Fruit fly (Drosophila melanogaster) whole organism, embryonic: ENCODE data around the gene SkpC.
A peak's percentile ranks its signal among the peaks of the same experiment; 100 is the strongest.

Experiments used
- Awh ChIP-seq: fragments of 200-800 bp; sonication (Bioruptor generic); IDR thresholded peaks from 2 replicates; pipeline ENCODE4, ENCODE4 v1.3.6; 2022; ENCODE audit warnings: missing biosample characterization, missing genetic modification characterization
- Bdp1 ChIP-seq: fragments of 200-800 bp; sonication (Bioruptor generic); optimal IDR thresholded peaks from 3 replicates; lab custom pipeline; 2016; ENCODE audit warnings: missing biosample characterization, missing genetic modification characterization
- CG11504 ChIP-seq: fragments of 200-800 bp; sonication (Bioruptor generic); optimal IDR thresholded peaks from 3 replicates; lab custom pipeline; 2019; ENCODE audit warnings: missing biosample characterization, mild to moderate bottlenecking, missing genetic modification characterization, moderate library complexity
- CG11695 ChIP-seq: fragments of 200-800 bp; sonication (Bioruptor generic); IDR thresholded peaks from 3 replicates; pipeline ENCODE4 v1.3.6; 2022; ENCODE audit warnings: missing biosample characterization, missing genetic modification characterization
- CG12155 ChIP-seq: fragments of 200-800 bp; sonication (Bioruptor generic); optimal IDR thresholded peaks from 3 replicates; lab custom pipeline; 2016; ENCODE audit warnings: missing biosample characterization, missing genetic modification characterization
- CG12299 ChIP-seq: fragments of 200-800 bp; sonication (Bioruptor generic); optimal IDR thresholded peaks from 2 replicates; lab custom pipeline; 2018; ENCODE audit warnings: missing biosample characterization, mild to moderate bottlenecking, missing genetic modification characterization
- CG12942 ChIP-seq: fragments of 200-800 bp; sonication (Bioruptor generic); optimal IDR thresholded peaks from 3 replicates; lab custom pipeline; 2016; ENCODE audit warnings: missing biosample characterization, missing genetic modification characterization
- CG13123 ChIP-seq: fragments of 200-800 bp; sonication (Bioruptor generic); optimal IDR thresholded peaks from 2 replicates; lab custom pipeline; 2016; ENCODE audit warnings: missing biosample characterization, missing genetic modification characterization
- CG14441 ChIP-seq: fragments of 200-800 bp; sonication (Bioruptor generic); IDR thresholded peaks from 2 replicates; pipeline ENCODE4 v1.3.6; 2022; ENCODE audit warnings: missing biosample characterization, missing genetic modification characterization
- CG15696 ChIP-seq: fragments of 200-800 bp; sonication (Bioruptor generic); optimal IDR thresholded peaks from 2 replicates; lab custom pipeline; 2019; ENCODE audit warnings: missing biosample characterization, mild to moderate bottlenecking, missing genetic modification characterization, moderate library complexity
- CG16813 ChIP-seq: fragments of 200-800 bp; sonication (Bioruptor generic); IDR thresholded peaks from 3 replicates; pipeline ENCODE4 v1.3.6; 2022; ENCODE audit warnings: missing biosample characterization, missing genetic modification characterization; ENCODE audit not compliant: partially characterized antibody
- CG33557 ChIP-seq: fragments of 200-800 bp; sonication (Bioruptor generic); optimal IDR thresholded peaks from 2 replicates; lab custom pipeline; 2019; ENCODE audit warnings: missing biosample characterization, mild to moderate bottlenecking, missing genetic modification characterization, moderate library complexity
- CG3838 ChIP-seq: fragments of 200-800 bp; sonication (Bioruptor generic); optimal IDR thresholded peaks from 3 replicates; lab custom pipeline; 2016; ENCODE audit warnings: missing biosample characterization, missing genetic modification characterization
- CG5180 ChIP-seq: fragments of 200-800 bp; sonication (Bioruptor generic); optimal IDR thresholded peaks from 3 replicates; lab custom pipeline; 2017; ENCODE audit warnings: missing biosample characterization, missing genetic modification characterization, mild to moderate bottlenecking, moderate library complexity, missing genetic modification reagents
- CG6272 ChIP-seq: fragments of 200-800 bp; sonication (Bioruptor generic); IDR thresholded peaks from 2 replicates; pipeline ENCODE4 v1.3.6; 2022; ENCODE audit warnings: missing biosample characterization, missing genetic modification characterization
- CG7372 ChIP-seq: fragments of 200-800 bp; sonication (Bioruptor generic); IDR thresholded peaks from 2 replicates; pipeline ENCODE4 v1.3.6; 2022; ENCODE audit warnings: missing biosample characterization, missing genetic modification characterization
- CG7987 ChIP-seq: fragments of 200-800 bp; sonication (Bioruptor generic); optimal IDR thresholded peaks from 2 replicates; lab custom pipeline; 2018; ENCODE audit warnings: missing biosample characterization, mild to moderate bottlenecking, missing genetic modification characterization, moderate library complexity
- CoRest ChIP-seq: fragments of 200-800 bp; sonication (Bioruptor generic); optimal IDR thresholded peaks from 3 replicates; lab custom pipeline; 2018; ENCODE audit warnings: missing biosample characterization, mild to moderate bottlenecking, missing genetic modification characterization, moderate library complexity
- Fer1 ChIP-seq: fragments of 200-800 bp; sonication (Bioruptor generic); optimal IDR thresholded peaks from 2 replicates; lab custom pipeline; 2017; ENCODE audit warnings: missing biosample characterization, mild to moderate bottlenecking, missing genetic modification characterization
- Fer3 ChIP-seq: fragments of 200-800 bp; sonication (Bioruptor generic); optimal IDR thresholded peaks from 2 replicates; lab custom pipeline; 2018; ENCODE audit warnings: missing biosample characterization, mild to moderate bottlenecking, missing genetic modification characterization, moderate library complexity
- HHEX ChIP-seq: fragments of 200-800 bp; sonication (Bioruptor generic); optimal IDR thresholded peaks from 3 replicates; lab custom pipeline; 2017; ENCODE audit warnings: missing biosample characterization, mild to moderate bottlenecking, missing genetic modification characterization, missing genetic modification reagents
- NC2β ChIP-seq: fragments of 200-800 bp; sonication (Bioruptor generic); optimal IDR thresholded peaks from 2 replicates; lab custom pipeline; 2016; ENCODE audit warnings: missing biosample characterization, missing genetic modification characterization
- Nf-YA ChIP-seq: fragments of 200-800 bp; sonication (Bioruptor generic); IDR thresholded peaks from 2 replicates; pipeline ENCODE4 v1.3.6; 2022; ENCODE audit warnings: missing biosample characterization, missing genetic modification characterization
- Sox102F ChIP-seq: fragments of 200-800 bp; sonication (Bioruptor generic); optimal IDR thresholded peaks from 2 replicates; lab custom pipeline; 2018; ENCODE audit warnings: missing biosample characterization, mild to moderate bottlenecking, missing genetic modification characterization, moderate library complexity
- Trl ChIP-seq, 3 experiments: fragments of >200 bp in 2 of 3; fragments of 200-800 bp in 1 of 3; sonication (Bioruptor generic) in 1 of 3; optimal IDR thresholded peaks; 2 replicates in 1 of 3; 3 replicates in 2 of 3; lab custom pipeline; 2016 to 2017; ENCODE audit warnings: missing biosample characterization in 1 of 3, missing genetic modification characterization in 1 of 3
- Usf ChIP-seq: fragments of 200-800 bp; sonication (Bioruptor generic); optimal IDR thresholded peaks from 2 replicates; lab custom pipeline; 2017; ENCODE audit warnings: missing genotype, missing biosample characterization, missing genetic modification characterization
- ato ChIP-seq: fragments of 200-800 bp; sonication (Bioruptor generic); IDR thresholded peaks from 2 replicates; pipeline ENCODE4 v1.3.6; 2022; ENCODE audit warnings: missing biosample characterization, missing genetic modification characterization; ENCODE audit not compliant: partially characterized antibody
- cad ChIP-seq: fragments of >200 bp; optimal IDR thresholded peaks from 2 replicates; lab custom pipeline; 2017; ENCODE audit warnings: missing biosample characterization, missing genetic modification characterization
- corto ChIP-seq: fragments of 200-800 bp; sonication (Bioruptor generic); optimal IDR thresholded peaks from 2 replicates; lab custom pipeline; 2016; ENCODE audit warnings: missing biosample characterization, mild to moderate bottlenecking, missing genetic modification characterization, moderate library complexity
- dan ChIP-seq: fragments of 200-800 bp; sonication (Bioruptor generic); IDR thresholded peaks from 2 replicates; pipeline ENCODE4 v1.3.6; 2022; ENCODE audit warnings: missing biosample characterization, missing genetic modification characterization
- dati ChIP-seq: fragments of 200-800 bp; sonication (Bioruptor generic); IDR thresholded peaks from 2 replicates; pipeline ENCODE4 v1.3.6; 2022; ENCODE audit warnings: missing biosample characterization, missing genetic modification characterization
- dysf ChIP-seq: fragments of 200-800 bp; sonication (Bioruptor generic); IDR thresholded peaks from 3 replicates; pipeline ENCODE4 v1.3.6; 2022; ENCODE audit warnings: missing biosample characterization, missing genetic modification characterization
- ewg ChIP-seq: fragments of 200-800 bp; sonication (Bioruptor generic); optimal IDR thresholded peaks from 3 replicates; lab custom pipeline; 2017; ENCODE audit warnings: mild to moderate bottlenecking, missing biosample characterization, missing genetic modification reagents, missing genetic modification characterization
- eyg ChIP-seq: fragments of 200-800 bp; sonication (Bioruptor generic); optimal IDR thresholded peaks from 3 replicates; lab custom pipeline; 2016; ENCODE audit warnings: missing biosample characterization, missing genetic modification characterization
- fd3F ChIP-seq: fragments of 200-800 bp; sonication (Bioruptor generic); optimal IDR thresholded peaks from 2 replicates; lab custom pipeline; 2018; ENCODE audit warnings: missing biosample characterization, mild to moderate bottlenecking, missing genetic modification characterization, moderate library complexity
- grau ChIP-seq: fragments of 200-800 bp; optimal IDR thresholded peaks from 3 replicates; lab custom pipeline; 2019; ENCODE audit warnings: missing biosample characterization, mild to moderate bottlenecking, missing genetic modification characterization, moderate library complexity
- h ChIP-seq: fragments of >200 bp; optimal IDR thresholded peaks from 2 replicates; lab custom pipeline; 2017
- lbe ChIP-seq: fragments of 200-800 bp; sonication (Bioruptor generic); optimal IDR thresholded peaks from 2 replicates; lab custom pipeline; 2016; ENCODE audit warnings: missing biosample characterization, mild to moderate bottlenecking, missing genetic modification characterization
- lola ChIP-seq, 3 experiments: fragments of >200 bp in 2 of 3; fragments of 200-800 bp in 1 of 3; sonication (Bioruptor generic) in 1 of 3; optimal IDR thresholded peaks; 2 replicates each; lab custom pipeline; 2017 to 2019; ENCODE audit warnings: missing biosample characterization in 3 of 3, missing genetic modification characterization in 3 of 3, mild to moderate bottlenecking in 1 of 3, moderate library complexity in 1 of 3
- org-1 ChIP-seq: fragments of 200-800 bp; sonication (Bioruptor generic); optimal IDR thresholded peaks from 2 replicates; lab custom pipeline; 2017; ENCODE audit warnings: missing biosample characterization, missing genetic modification characterization
- p53 ChIP-seq: fragments of 200-800 bp; sonication (Bioruptor generic); optimal IDR thresholded peaks from 2 replicates; lab custom pipeline; 2016; ENCODE audit warnings: missing biosample characterization, missing genetic modification characterization
- pb ChIP-seq: fragments of 200-800 bp; sonication (Bioruptor generic); optimal IDR thresholded peaks from 3 replicates; lab custom pipeline; 2016; ENCODE audit warnings: missing biosample characterization, missing genetic modification characterization
- pita ChIP-seq: fragments of 200-800 bp; sonication (Bioruptor generic); optimal IDR thresholded peaks from 2 replicates; lab custom pipeline; 2017; ENCODE audit warnings: missing biosample characterization, mild to moderate bottlenecking, missing genetic modification characterization
- pros ChIP-seq: fragments of 200-800 bp; sonication (Bioruptor generic); optimal IDR thresholded peaks from 3 replicates; lab custom pipeline; 2019; ENCODE audit warnings: missing biosample characterization, mild to moderate bottlenecking, missing genetic modification characterization, moderate library complexity
- ranshi ChIP-seq: fragments of 200-800 bp; sonication (Bioruptor generic); IDR thresholded peaks from 2 replicates; pipeline ENCODE4 v1.3.6; 2022; ENCODE audit warnings: missing biosample characterization, missing genetic modification characterization
- shn ChIP-seq: fragments of 200-800 bp; sonication (Bioruptor generic); optimal IDR thresholded peaks from 3 replicates; lab custom pipeline; 2016; ENCODE audit warnings: missing biosample characterization, missing genetic modification characterization
- stc ChIP-seq: fragments of 200-800 bp; sonication (Bioruptor generic); IDR thresholded peaks from 2 replicates; pipeline ENCODE4 v1.3.6; 2022; ENCODE audit warnings: missing biosample characterization, missing genetic modification characterization
- tna ChIP-seq: fragments of 200-800 bp; sonication (Bioruptor generic); IDR thresholded peaks from 2 replicates; pipeline ENCODE4 v1.3.6; 2022; ENCODE audit warnings: missing biosample characterization, missing genetic modification characterization; ENCODE audit not compliant: partially characterized antibody
- vvl ChIP-seq: fragments of 200-800 bp; sonication (Bioruptor generic); IDR thresholded peaks from 2 replicates; pipeline ENCODE4 v1.3.6; 2022; ENCODE audit warnings: missing biosample characterization, missing genetic modification characterization
- yki ChIP-seq: fragments of >200 bp; optimal IDR thresholded peaks from 3 replicates; lab custom pipeline; 2018

Gene SkpC

DNA sequence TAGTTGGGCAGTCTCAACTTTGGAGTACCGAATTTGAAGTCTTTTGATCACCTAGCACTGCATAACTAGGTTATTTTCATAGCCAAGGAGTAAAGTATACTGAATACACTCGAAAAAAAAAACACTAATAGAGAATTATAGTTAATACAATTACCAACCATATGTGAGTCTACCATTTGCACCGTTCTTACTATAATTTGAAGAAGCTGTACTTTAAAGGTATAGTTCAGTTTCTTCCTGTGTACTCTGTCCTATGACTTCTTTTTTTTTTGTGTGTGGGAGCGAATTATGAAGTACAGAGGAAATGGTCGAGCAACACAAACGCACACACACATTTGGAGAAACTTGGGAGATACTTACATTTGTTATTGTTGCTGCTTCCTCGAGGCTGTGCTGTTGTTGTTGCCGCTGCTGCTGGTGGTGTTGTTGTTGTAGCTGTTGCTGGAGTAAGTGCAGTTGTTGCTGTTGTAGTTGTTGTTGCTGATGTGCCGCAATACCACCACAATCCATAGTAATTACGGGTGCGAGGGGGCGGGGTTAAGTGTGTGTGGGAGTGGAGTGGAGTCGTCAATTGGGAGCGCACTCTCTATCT is 34.7 kb downstream of the SkpC start (continued):
- TF ChIP-seq Usf (peak; percentile 80), CG11504 (tag; lab: Kevin White, UChicago) (peak; percentile 93), fd3F (peak; percentile 42), CG15696 (tag; lab: Kevin White, UChicago) (peak; percentile 92), Nf-YA (peak; percentile 71), Trl (optimal IDR thresholded peaks at IDR 0.05; lab: Kevin White, UChicago) (no peak), Trl (GFP tag; optimal IDR thresholded peaks at IDR 0.05; lab: Kevin White, UChicago) (peak; percentile 89), CG12155 (GFP tag; lab: Kevin White, UChicago) (peak; percentile 88), CG7372 (GFP tag; lab: Robert Waterston, UW) (peak; percentile 69), cad (GFP tag; lab: Kevin White, UChicago) (no peak), Sox102F (peak; percentile 95), Fer3 (tag; lab: Kevin White, UChicago) (peak; percentile 79), corto (GFP tag; lab: Kevin White, UChicago) (no peak), Awh (GFP tag; lab: Robert Waterston, UW) (peak; percentile 85), CG12299 (tag; lab: Kevin White, UChicago) (peak; percentile 72), ewg (GFP tag; lab: Kevin White, UChicago) (peak; percentile 86), HHEX (GFP tag; lab: Kevin White, UChicago) (peak; percentile 84), dan (peak; percentile 82), p53 (peak; percentile 78), shn (GFP tag; lab: Kevin White, UChicago) (peak; percentile 73), pros (GFP tag; lab: Kevin White, UChicago) (no peak), yki (lab: Kevin White, UChicago) (no peak), Fer1 (GFP tag; lab: Kevin White, UChicago) (peak; percentile 66), org-1 (peak; percentile 80), CG11695 (GFP tag; lab: Robert Waterston, UW) (peak; percentile 78), CG33557 (GFP tag; lab: Kevin White, UChicago) (peak; percentile 85), stc (GFP tag; lab: Robert Waterston, UW) (peak; percentile 89), pita (GFP tag; lab: Kevin White, UChicago) (no peak), CG16813 (no peak), dati (peak; percentile 84), h (no peak), Bdp1 (GFP tag; lab: Kevin White, UChicago) (peak; percentile 80), tna (GFP tag; lab: Robert Waterston, UW) (no peak), dysf (GFP tag; lab: Robert Waterston, UW) (peak; percentile 85), CG7987 (peak; percentile 43), vvl (GFP tag; lab: Robert Waterston, UW) (peak; percentile 95), NC2β (GFP tag; lab: Kevin White, UChicago) (peak; percentile 95), CG14441 (peak; percentile 84), CG5180 (GFP tag; lab: Kevin White, UChicago) (peak; percentile 62), CG12942 (GFP tag; lab: Kevin White, UChicago) (peak; percentile 90), eyg (GFP tag; lab: Kevin White, UChicago) (peak; percentile 77), grau (tag; lab: Kevin White, UChicago) (peak; percentile 73), pb (GFP tag; lab: Kevin White, UChicago) (peak; percentile 84), CG3838 (GFP tag; lab: Kevin White, UChicago) (peak; percentile 79), lbe (GFP tag; lab: Kevin White, UChicago) (peak; percentile 44), CG6272 (peak; percentile 47; the same call in 1 of the 2 replicates), ato (GFP tag; lab: Robert Waterston, UW) (no peak), ranshi (peak; percentile 87), CG13123 (GFP tag; lab: Kevin White, UChicago) (peak; percentile 78), CoRest (tag; lab: Kevin White, UChicago) (peak; percentile 89), lola (GFP tag; optimal IDR thresholded peaks at IDR 0.05; lab: Kevin White, UChicago) (peak in 1 of 3 experiments; percentile 95)
